Worm (Caenorhabditis elegans) whole organism, L4/young adult: Measurements from ENCODE around the gene K12D12.5.

ENCODE experiments used
- W03F9.2 ChIP-seq: fragments of 150-350 bp; optimal IDR thresholded peaks from 2 replicates; lab custom pipeline; 2014; ENCODE audit warnings: missing biosample characterization, missing genetic modification characterization
- dao-5 ChIP-seq: sonication (generic microtip); optimal IDR thresholded peaks from 2 replicates; lab custom pipeline; 2016; ENCODE audit warnings: missing genotype, missing genetic modification characterization, moderate library complexity, missing compliant biosample characterization
- him-1 ChIP-seq: sonication (generic microtip); optimal IDR thresholded peaks from 2 replicates; lab custom pipeline; 2016; ENCODE audit warnings: missing genotype, missing genetic modification reagents, missing genetic modification characterization, missing compliant biosample characterization

Gene K12D12.5

DNA sequence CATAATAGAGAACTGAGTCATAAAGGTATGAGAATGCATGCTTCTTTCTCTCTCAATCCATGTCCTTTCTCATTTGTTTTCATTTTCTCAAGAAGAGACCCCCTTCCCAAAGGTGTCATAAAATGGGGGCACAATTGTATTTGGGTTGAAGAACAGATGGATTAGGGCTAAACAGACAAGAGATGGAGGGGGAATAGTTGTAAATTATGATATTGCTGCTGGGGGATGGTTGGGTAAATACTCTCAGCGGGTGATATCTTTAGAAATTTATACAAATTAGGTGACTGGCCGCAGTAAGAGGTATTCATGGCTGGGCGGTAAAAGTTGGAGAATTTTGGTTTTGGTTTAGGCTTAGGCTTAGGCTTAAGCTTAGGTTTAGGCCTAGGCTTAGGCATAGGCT lies 44.2 kb downstream of the K12D12.5 start:
- TF ChIP-seq W03F9.2 (tag; lab: Kevin White, UChicago), result no peak
- no peak for TF ChIP-seq him-1 (tag; lab: Kevin White, UChicago)
- no peak for TF ChIP-seq dao-5 (tag; lab: Kevin White, UChicago)

DNA sequence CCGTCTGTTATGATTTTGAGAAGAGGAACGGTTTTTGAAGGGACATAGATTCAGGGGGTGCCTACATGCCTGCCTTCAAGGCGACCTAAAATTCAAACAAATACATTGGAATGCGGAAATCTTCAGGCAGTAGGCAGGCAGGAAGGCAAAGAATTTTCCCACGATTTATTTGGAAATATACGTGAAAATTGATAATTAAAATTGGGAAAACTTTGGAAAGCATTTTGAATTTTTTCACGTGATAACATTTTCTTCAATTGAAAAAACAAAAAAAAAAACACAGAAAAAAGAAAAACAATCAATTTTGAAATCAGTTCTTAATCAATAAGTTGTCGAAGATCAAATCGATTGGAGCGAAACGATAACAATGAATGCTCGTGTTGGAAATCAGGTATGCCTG lies 45.4 kb downstream of the K12D12.5 start, which contains the start of gene ZK930.4:
ZK930.4 (plus strand) TSS at position 301 of the 400 bp plus-strand sequence.
- no peak for TF ChIP-seq dao-5 (tag; lab: Kevin White, UChicago)

DNA sequence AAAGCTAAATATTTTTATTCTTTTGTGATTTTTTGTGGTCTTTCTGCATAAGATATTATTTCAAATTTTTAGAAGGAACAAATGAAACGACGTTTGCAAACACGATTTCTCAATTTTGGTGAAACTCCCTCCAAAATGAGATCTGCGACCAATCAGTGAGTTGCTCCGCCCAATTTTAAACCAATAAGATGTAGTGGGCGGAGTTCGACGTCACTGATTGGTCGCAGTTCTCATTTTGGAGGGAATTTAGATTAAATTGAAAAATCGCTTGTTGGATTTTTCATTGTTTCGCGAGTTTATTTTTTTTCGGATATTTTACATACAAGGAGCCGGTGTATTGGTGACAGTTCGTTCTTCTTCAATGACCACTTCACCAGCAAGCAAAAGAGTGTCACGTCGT lies 49.7 kb downstream of the K12D12.5 start:
- TF ChIP-seq him-1 (tag; lab: Kevin White, UChicago) (no peak), dao-5 (tag; lab: Kevin White, UChicago) (no peak), W03F9.2 (tag; lab: Kevin White, UChicago) (no peak)
